Fruit fly (Drosophila melanogaster): ENCODE measurements around the gene MagR.

The MagR gene

dm6 chrX:15759752-15760446 is 25.8 kb downstream of the MagR start:
- peak; percentile 27 for TF ChIP-seq tj (GFP tag; optimal IDR thresholded peaks at IDR 0.05)
- no peak for TF ChIP-seq CG1620 (GFP tag; optimal IDR thresholded peaks at IDR 0.05)

dm6 chrX:15760447-15761297 is 26.6 kb downstream of the MagR start, which contains the start of the genes Graf and mRpL3:
Gene Graf, minus strand, starts transcription at chrX:15760733.
Gene mRpL3, plus strand, starts transcription at chrX:15761248.
- TF ChIP-seq bab1 (GFP tag; optimal IDR thresholded peaks at IDR 0.05) (peak; percentile 6), CG14711 (tag; optimal IDR thresholded peaks at IDR 0.05) (no peak), CG12768 (GFP tag; optimal IDR thresholded peaks at IDR 0.05) (no peak), tj (GFP tag; optimal IDR thresholded peaks at IDR 0.05) (no peak), kay (GFP tag; ENCODE audit: borderline replicate concordance) (peak; percentile 97), cnc (optimal IDR thresholded peaks at IDR 0.05) (no peak), pad (GFP tag; optimal IDR thresholded peaks at IDR 0.05) (peak; percentile 3), CG5204 (GFP tag; optimal IDR thresholded peaks at IDR 0.05) (no peak), CG11617 (GFP tag; optimal IDR thresholded peaks at IDR 0.05) (no peak), CG7045 (GFP tag; optimal IDR thresholded peaks at IDR 0.05) (no peak), Mnt (GFP tag; optimal IDR thresholded peaks at IDR 0.05) (no peak), Crg-1 (GFP tag; optimal IDR thresholded peaks at IDR 0.05) (no peak), CG7101 (tag; optimal IDR thresholded peaks at IDR 0.05) (no peak), CG1620 (GFP tag; optimal IDR thresholded peaks at IDR 0.05) (no peak), Hr96 (GFP tag; optimal IDR thresholded peaks at IDR 0.05) (no peak)

- no peak for TF ChIP-seq CG12768 (GFP tag; optimal IDR thresholded peaks at IDR 0.05)
- no peak for TF ChIP-seq pad (GFP tag; optimal IDR thresholded peaks at IDR 0.05)
- no peak for TF ChIP-seq CG14711 (tag; optimal IDR thresholded peaks at IDR 0.05)
- TF ChIP-seq Mnt (GFP tag; optimal IDR thresholded peaks at IDR 0.05), result peak; percentile 23
- TF ChIP-seq cnc (optimal IDR thresholded peaks at IDR 0.05), result no peak
- TF ChIP-seq bab1 (GFP tag; optimal IDR thresholded peaks at IDR 0.05), result no peak
- no peak for TF ChIP-seq CG33017 (tag; optimal IDR thresholded peaks at IDR 0.05)
- peak; percentile 45 for TF ChIP-seq kay (GFP tag; ENCODE audit: borderline replicate concordance)
- no peak for TF ChIP-seq toe (GFP tag; optimal IDR thresholded peaks at IDR 0.05)
- no peak for TF ChIP-seq Clk (GFP tag; optimal IDR thresholded peaks at IDR 0.05)
- TF ChIP-seq CG1620 (GFP tag; optimal IDR thresholded peaks at IDR 0.05), result no peak
- no peak for TF ChIP-seq CG7045 (GFP tag; optimal IDR thresholded peaks at IDR 0.05)
- no peak for TF ChIP-seq Crg-1 (GFP tag; optimal IDR thresholded peaks at IDR 0.05)
- no peak for TF ChIP-seq Hr96 (GFP tag; optimal IDR thresholded peaks at IDR 0.05)
- TF ChIP-seq CG11617 (GFP tag; optimal IDR thresholded peaks at IDR 0.05), result no peak
- TF ChIP-seq CG5204 (GFP tag; optimal IDR thresholded peaks at IDR 0.05), result no peak
- no peak for TF ChIP-seq CG7101 (tag; optimal IDR thresholded peaks at IDR 0.05)
These were observed 27.2 kb downstream of the MagR start for dm6 chrX:15761298-15761640.

- TF ChIP-seq kay (GFP tag; ENCODE audit: borderline replicate concordance) (no peak), Mnt (GFP tag; optimal IDR thresholded peaks at IDR 0.05) (peak; percentile 92), bab1 (GFP tag; optimal IDR thresholded peaks at IDR 0.05) (peak; percentile 48), CG7045 (GFP tag; optimal IDR thresholded peaks at IDR 0.05) (no peak)
These were observed 28.7 kb downstream of the MagR start, which contains the start of gene Polr3A for dm6 chrX:15762723-15763122. Gene Polr3A, plus strand, starts transcription at chrX:15762956.

- TF ChIP-seq Crg-1 (GFP tag; optimal IDR thresholded peaks at IDR 0.05), result no peak
- TF ChIP-seq toe (GFP tag; optimal IDR thresholded peaks at IDR 0.05), result no peak
- TF ChIP-seq CG7101 (tag; optimal IDR thresholded peaks at IDR 0.05), result no peak
- TF ChIP-seq cic (GFP tag; optimal IDR thresholded peaks at IDR 0.05), result no peak
- peak; percentile 50 for TF ChIP-seq kay (GFP tag; ENCODE audit: borderline replicate concordance)
- no peak for TF ChIP-seq Mnt (GFP tag; optimal IDR thresholded peaks at IDR 0.05)
- no peak for TF ChIP-seq CG7045 (GFP tag; optimal IDR thresholded peaks at IDR 0.05)
- TF ChIP-seq bab1 (GFP tag; optimal IDR thresholded peaks at IDR 0.05), result no peak
These were observed 32.4 kb downstream of the MagR start, which contains the start of gene CG8952 for dm6 chrX:15766395-15766866. Gene CG8952, minus strand, starts transcription at chrX:15766445.

- TF ChIP-seq tj (GFP tag; optimal IDR thresholded peaks at IDR 0.05), result no peak
- TF ChIP-seq bab1 (GFP tag; optimal IDR thresholded peaks at IDR 0.05), result no peak
- TF ChIP-seq CG1620 (GFP tag; optimal IDR thresholded peaks at IDR 0.05), result no peak
- TF ChIP-seq Clk (GFP tag; optimal IDR thresholded peaks at IDR 0.05), result no peak
- TF ChIP-seq cic (GFP tag; optimal IDR thresholded peaks at IDR 0.05), result no peak
- no peak for TF ChIP-seq Hr96 (GFP tag; optimal IDR thresholded peaks at IDR 0.05)
- no peak for TF ChIP-seq CG14711 (tag; optimal IDR thresholded peaks at IDR 0.05)
- no peak for TF ChIP-seq pad (GFP tag; optimal IDR thresholded peaks at IDR 0.05)
- TF ChIP-seq CG11617 (GFP tag; optimal IDR thresholded peaks at IDR 0.05), result no peak
- TF ChIP-seq CG33017 (tag; optimal IDR thresholded peaks at IDR 0.05), result no peak
- no peak for TF ChIP-seq CG12768 (GFP tag; optimal IDR thresholded peaks at IDR 0.05)
These were observed 35.4 kb downstream of the MagR start, which contains the start of gene CG33172 for dm6 chrX:15769457-15769856. Gene CG33172, plus strand, starts transcription at chrX:15769664.

Measured in whole organism, adult.